Worm (Caenorhabditis elegans) whole organism, L1 larva: Measurements from ENCODE around the gene F46G10.4.

Source experiments
- C04F5.9 ChIP-seq: sonication (generic microtip); optimal IDR thresholded peaks from 2 replicates; lab custom pipeline; 2016; ENCODE audit warnings: missing genetic modification characterization, missing compliant biosample characterization
- C16A3.4 ChIP-seq: fragments of 150-350 bp; optimal IDR thresholded peaks from 2 replicates; lab custom pipeline; 2014; ENCODE audit warnings: missing biosample characterization, missing genetic modification characterization
- C34B4.2 ChIP-seq: sonication (generic microtip); optimal IDR thresholded peaks from 2 replicates; lab custom pipeline; 2017; ENCODE audit warnings: mild to moderate bottlenecking, missing genetic modification characterization, missing compliant biosample characterization
- Y116A8C.19 ChIP-seq: sonication (generic microtip); optimal IDR thresholded peaks from 2 replicates; lab custom pipeline; 2016; ENCODE audit warnings: missing compliant biosample characterization, missing genetic modification characterization, borderline replicate concordance
- aha-1 ChIP-seq: fragments of 150-350 bp; optimal IDR thresholded peaks from 2 replicates; lab custom pipeline; 2014; ENCODE audit warnings: missing biosample characterization, missing genetic modification characterization
- aly-2 ChIP-seq: fragments of 150-350 bp; optimal IDR thresholded peaks from 2 replicates; lab custom pipeline; 2014; ENCODE audit warnings: missing biosample characterization, missing genetic modification characterization
- blmp-1 ChIP-seq: fragments of 150-350 bp; optimal IDR thresholded peaks from 2 replicates; lab custom pipeline; 2014; ENCODE audit warnings: missing biosample characterization, missing genetic modification characterization
- ceh-82 ChIP-seq, 3 experiments: fragments of 150-350 bp in 1 of 3; sonication (generic microtip) in 2 of 3; optimal IDR thresholded peaks; 2 replicates each; lab custom pipeline; 2014 to 2017; ENCODE audit warnings: missing biosample characterization in 3 of 3, missing genetic modification characterization in 3 of 3
- ceh-90 ChIP-seq: sonication (generic microtip); optimal IDR thresholded peaks from 2 replicates; lab custom pipeline; 2016; ENCODE audit warnings: missing genetic modification characterization, missing compliant biosample characterization
- dpl-1 ChIP-seq, 3 experiments: fragments of 150-350 bp in 2 of 3; sonication (generic microtip) in 1 of 3; optimal IDR thresholded peaks; 2 replicates each; lab custom pipeline; 2014 to 2017; ENCODE audit warnings: missing biosample characterization in 3 of 3, missing genetic modification characterization in 3 of 3, missing genetic modification reagents in 3 of 3
- efl-1 ChIP-seq, 4 experiments: fragments of 150-350 bp; optimal IDR thresholded peaks in 3 of 4; peaks in 1 of 4; 1 replicate in 1 of 4; 2 replicates in 3 of 4; lab custom pipeline; 2014; ENCODE audit warnings: missing biosample characterization in 2 of 4, missing genetic modification characterization in 2 of 4, missing genetic modification reagents in 2 of 4
- efl-3 ChIP-seq: fragments of 200-800 bp; sonication (Bioruptor generic); optimal IDR thresholded peaks from 2 replicates; lab custom pipeline; 2018; ENCODE audit warnings: mild to moderate bottlenecking, missing genetic modification characterization, missing compliant biosample characterization
- egl-13 ChIP-seq: sonication (generic microtip); optimal IDR thresholded peaks from 2 replicates; lab custom pipeline; 2016; ENCODE audit warnings: missing genotype, missing genetic modification reagents, missing genetic modification characterization, missing compliant biosample characterization
- egl-27 ChIP-seq, 2 experiments: fragments of 150-350 bp in 1 of 2; sonication (generic microtip); optimal IDR thresholded peaks; 3 replicates each; lab custom pipeline; 2017 to 2018; ENCODE audit warnings: missing biosample characterization in 2 of 2, missing genetic modification characterization in 2 of 2, missing genetic modification reagents in 2 of 2
- elt-3 ChIP-seq, 6 experiments: fragments of 150-350 bp in 1 of 6; sonication (generic microtip); optimal IDR thresholded peaks; 2 replicates each; lab custom pipeline; 2017 to 2018; ENCODE audit warnings: missing biosample characterization in 6 of 6, missing genetic modification characterization in 6 of 6, inconsistent platforms in 1 of 6
- ets-5 ChIP-seq: fragments of 200-800 bp; sonication (Bioruptor generic); IDR thresholded peaks from 2 replicates; pipeline ENCODE4 v1.3.6; 2022; ENCODE audit warnings: missing genetic modification characterization, missing compliant biosample characterization
- fkh-10 ChIP-seq: sonication (generic microtip); optimal IDR thresholded peaks from 2 replicates; lab custom pipeline; 2017; ENCODE audit warnings: missing biosample characterization, missing genetic modification reagents, missing genetic modification characterization
- fkh-8 ChIP-seq: sonication (generic microtip); optimal IDR thresholded peaks from 2 replicates; lab custom pipeline; 2016; ENCODE audit warnings: mild to moderate bottlenecking, missing genetic modification characterization, missing compliant biosample characterization
- grh-1 ChIP-seq: fragments of 200-800 bp; sonication (Bioruptor generic); IDR thresholded peaks from 2 replicates; pipeline ENCODE4 v1.3.6; 2022; ENCODE audit warnings: missing genetic modification reagents, missing genetic modification characterization, missing compliant biosample characterization
- hpl-2 ChIP-seq: fragments of 150-350 bp; optimal IDR thresholded peaks from 2 replicates; lab custom pipeline; 2014; ENCODE audit warnings: missing biosample characterization, missing genetic modification reagents, missing genetic modification characterization
- irx-1 ChIP-seq: sonication (generic microtip); optimal IDR thresholded peaks from 2 replicates; lab custom pipeline; 2016; ENCODE audit warnings: missing genetic modification characterization, missing compliant biosample characterization
- jun-1 ChIP-seq: fragments of 150-350 bp; optimal IDR thresholded peaks from 2 replicates; lab custom pipeline; 2014; ENCODE audit warnings: missing biosample characterization, missing genetic modification reagents, missing genetic modification characterization
- lin-13 ChIP-seq: fragments of 150-350 bp; optimal IDR thresholded peaks from 2 replicates; lab custom pipeline; 2014; ENCODE audit warnings: missing biosample characterization, missing genetic modification reagents, missing genetic modification characterization
- lin-14 ChIP-seq: fragments of 200-800 bp; sonication (Bioruptor generic); optimal IDR thresholded peaks from 2 replicates; lab custom pipeline; 2018; ENCODE audit warnings: mild to moderate bottlenecking, missing genetic modification characterization, moderate library complexity, missing compliant biosample characterization
- lin-15B ChIP-seq: fragments of 150-350 bp; sonication (generic microtip); optimal IDR thresholded peaks from 3 replicates; lab custom pipeline; 2014; ENCODE audit warnings: missing biosample characterization, missing genetic modification characterization
- lir-3 ChIP-seq: sonication (generic microtip); optimal IDR thresholded peaks from 2 replicates; lab custom pipeline; 2016; ENCODE audit warnings: mild to moderate bottlenecking, missing genetic modification characterization, moderate library complexity, missing compliant biosample characterization; ENCODE audit not compliant: poor library complexity
- lsy-2 ChIP-seq, 2 experiments: fragments of 150-350 bp; optimal IDR thresholded peaks; 2 replicates each; lab custom pipeline; 2014; ENCODE audit warnings: missing biosample characterization in 2 of 2, missing genetic modification characterization in 2 of 2
- mab-9 ChIP-seq: fragments of 200-800 bp; sonication (Bioruptor generic); IDR thresholded peaks from 2 replicates; pipeline ENCODE4 v1.3.6; 2022; ENCODE audit warnings: missing genetic modification reagents, missing genetic modification characterization, missing compliant biosample characterization
- mdl-1 ChIP-seq, 2 experiments: fragments of 150-350 bp; optimal IDR thresholded peaks; 2 replicates each; lab custom pipeline; 2014 to 2017; ENCODE audit warnings: missing biosample characterization in 2 of 2, missing genetic modification characterization in 2 of 2, inconsistent platforms in 1 of 2
- mef-2 ChIP-seq: fragments of 150-350 bp; optimal IDR thresholded peaks from 2 replicates; lab custom pipeline; 2014; ENCODE audit warnings: missing biosample characterization, missing genetic modification characterization
- nhr-11 ChIP-seq: fragments of 150-350 bp; optimal IDR thresholded peaks from 2 replicates; lab custom pipeline; 2014; ENCODE audit warnings: missing biosample characterization, missing genetic modification characterization
- nhr-12 ChIP-seq: sonication (generic microtip); optimal IDR thresholded peaks from 2 replicates; lab custom pipeline; 2017; ENCODE audit warnings: missing biosample characterization, missing genetic modification characterization
- nhr-20 ChIP-seq: sonication (generic microtip); optimal IDR thresholded peaks from 2 replicates; lab custom pipeline; 2016; ENCODE audit warnings: mild to moderate bottlenecking, missing genetic modification characterization, missing compliant biosample characterization
- nhr-28 ChIP-seq: fragments of 150-350 bp; optimal IDR thresholded peaks from 2 replicates; lab custom pipeline; 2014; ENCODE audit warnings: missing biosample characterization, missing genetic modification characterization
- nhr-71 ChIP-seq: sonication (generic microtip); optimal IDR thresholded peaks from 2 replicates; lab custom pipeline; 2016; ENCODE audit warnings: mild to moderate bottlenecking, missing genetic modification characterization, moderate library complexity, missing compliant biosample characterization
- nhr-76 ChIP-seq: sonication (generic microtip); optimal IDR thresholded peaks from 2 replicates; lab custom pipeline; 2017; ENCODE audit warnings: missing biosample characterization, missing genetic modification characterization
- nhr-77 ChIP-seq: fragments of 150-350 bp; optimal IDR thresholded peaks from 2 replicates; lab custom pipeline; 2014; ENCODE audit warnings: missing biosample characterization, missing genetic modification characterization
- nhr-85 ChIP-seq: sonication (generic microtip); peaks from one replicate; lab custom pipeline; 2016; ENCODE audit warnings: missing genetic modification characterization, inconsistent platforms, missing compliant biosample characterization
- nhr-90 ChIP-seq: sonication (generic microtip); optimal IDR thresholded peaks from 2 replicates; lab custom pipeline; 2016; ENCODE audit warnings: mild to moderate bottlenecking, missing genetic modification characterization, missing compliant biosample characterization; ENCODE audit not compliant: poor library complexity
- rnt-1 ChIP-seq: sonication (generic microtip); optimal IDR thresholded peaks from 2 replicates; lab custom pipeline; 2016; ENCODE audit warnings: mild to moderate bottlenecking, missing genetic modification characterization, moderate library complexity, missing compliant biosample characterization
- snpc-4 ChIP-seq: fragments of 150-350 bp; optimal IDR thresholded peaks from 2 replicates; lab custom pipeline; 2014; ENCODE audit warnings: missing biosample characterization, missing genetic modification characterization
- sox-4 ChIP-seq: sonication (generic microtip); optimal IDR thresholded peaks from 2 replicates; lab custom pipeline; 2016; ENCODE audit warnings: missing genetic modification characterization, missing compliant biosample characterization
- sptf-1 ChIP-seq: fragments of 150-350 bp; optimal IDR thresholded peaks from 2 replicates; lab custom pipeline; 2014; ENCODE audit warnings: missing biosample characterization, missing genetic modification characterization
- sup-37 ChIP-seq: fragments of 200-800 bp; sonication (Bioruptor generic); optimal IDR thresholded peaks from 2 replicates; lab custom pipeline; 2018; ENCODE audit warnings: mild to moderate bottlenecking, missing genetic modification characterization, missing compliant biosample characterization
- swsn-7 ChIP-seq: sonication (generic microtip); optimal IDR thresholded peaks from 2 replicates; lab custom pipeline; 2016; ENCODE audit warnings: missing genetic modification characterization, missing compliant biosample characterization
- tbx-2 ChIP-seq: sonication (generic microtip); optimal IDR thresholded peaks from 2 replicates; lab custom pipeline; 2016; ENCODE audit warnings: missing genetic modification characterization, missing compliant biosample characterization
- unc-130 ChIP-seq: fragments of 150-350 bp; optimal IDR thresholded peaks from 2 replicates; lab custom pipeline; 2017; ENCODE audit warnings: missing biosample characterization, missing genetic modification characterization, inconsistent platforms
- unc-30 ChIP-seq: sonication (generic microtip); optimal IDR thresholded peaks from 2 replicates; lab custom pipeline; 2017; ENCODE audit warnings: missing biosample characterization, missing genetic modification characterization
- unc-62 ChIP-seq: fragments of 150-350 bp; optimal IDR thresholded peaks from 2 replicates; lab custom pipeline; 2014; ENCODE audit warnings: missing biosample characterization, missing genetic modification reagents, missing genetic modification characterization
- unc-86 ChIP-seq: sonication (generic microtip); optimal IDR thresholded peaks from 2 replicates; lab custom pipeline; 2016; ENCODE audit warnings: missing genetic modification characterization, missing compliant biosample characterization
- vab-15 ChIP-seq: sonication (generic microtip); optimal IDR thresholded peaks from 2 replicates; lab custom pipeline; 2017; ENCODE audit warnings: missing genotype, mild to moderate bottlenecking, missing genetic modification characterization, missing compliant biosample characterization
- zag-1 ChIP-seq: fragments of 150-350 bp; optimal IDR thresholded peaks from 2 replicates; lab custom pipeline; 2014; ENCODE audit warnings: missing biosample characterization, missing genetic modification characterization
- zip-4 ChIP-seq: fragments of 200-800 bp; sonication (Bioruptor generic); optimal IDR thresholded peaks from 2 replicates; lab custom pipeline; 2018; ENCODE audit warnings: mild to moderate bottlenecking, missing genetic modification characterization, moderate library complexity, missing compliant biosample characterization

The F46G10.4 gene

DNA sequence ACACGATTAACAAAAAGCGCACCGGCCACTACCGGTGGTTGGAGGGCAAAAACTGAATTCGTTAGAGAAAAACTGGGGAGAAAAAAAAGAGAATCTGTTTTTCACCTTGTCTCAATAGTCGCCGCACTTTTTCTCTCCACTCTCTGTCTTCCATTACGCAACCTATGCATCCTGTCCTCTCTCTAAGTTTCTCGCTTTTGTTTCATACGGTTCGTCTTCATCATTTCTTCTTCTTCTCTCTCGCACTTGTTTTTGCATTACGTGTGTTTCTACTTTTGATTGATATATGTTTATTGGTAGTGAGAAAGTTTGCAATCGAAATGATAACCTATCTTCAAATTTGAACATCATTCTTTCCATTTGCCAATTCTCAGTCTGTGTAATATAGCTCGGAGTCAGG is 13.3 kb upstream of the F46G10.4 start:
- no peak for TF ChIP-seq efl-3 (GFP tag; lab: Kevin White, UChicago)
- TF ChIP-seq swsn-7 (tag; lab: Kevin White, UChicago), result peak; percentile 42
- TF ChIP-seq unc-86, result no peak
- TF ChIP-seq irx-1 (tag; lab: Kevin White, UChicago), result no peak
- no peak for TF ChIP-seq jun-1
- no peak for TF ChIP-seq nhr-76
- TF ChIP-seq unc-130 (tag; lab: Kevin White, UChicago), result no peak
- 0 out of 2 replicates have a peak, but pooled peaks have one; percentile 14 for TF ChIP-seq grh-1
- TF ChIP-seq ceh-90 (tag; lab: Kevin White, UChicago), result no peak
- no peak for TF ChIP-seq unc-30 (tag; lab: Kevin White, UChicago)
- TF ChIP-seq nhr-85 (tag; lab: Kevin White, UChicago), result peak; percentile 94
- TF ChIP-seq nhr-71 (tag; lab: Kevin White, UChicago), result peak; percentile 79
- TF ChIP-seq rnt-1 (tag; lab: Kevin White, UChicago), result peak; percentile 55
- TF ChIP-seq sptf-1 (tag; lab: Kevin White, UChicago), result no peak
- peak; percentile 36 for TF ChIP-seq vab-15 (tag; lab: Kevin White, UChicago)
- TF ChIP-seq nhr-11 (tag; lab: Kevin White, UChicago), result no peak
- no peak for TF ChIP-seq efl-1 (optimal IDR thresholded peaks at IDR 0.05; lab: Kevin White, UChicago)
- no peak for TF ChIP-seq efl-1 (GFP tag; optimal IDR thresholded peaks at IDR 0.05 in 1 of 2; lab: Kevin White, UChicago)
- TF ChIP-seq mab-9 (GFP tag; lab: Robert Waterston, UW), result no peak
- no peak for TF ChIP-seq hpl-2 (GFP tag; lab: Kevin White, UChicago)
- TF ChIP-seq Y116A8C.19 (tag; lab: Kevin White, UChicago), result no peak
- TF ChIP-seq sox-4 (tag; lab: Kevin White, UChicago), result no peak
- peak; percentile 30 for TF ChIP-seq lin-13 (GFP tag; lab: Kevin White, UChicago)
- TF ChIP-seq nhr-20 (tag; lab: Kevin White, UChicago), result peak; percentile 68
- no peak for TF ChIP-seq C04F5.9 (tag; lab: Kevin White, UChicago)
- no peak for TF ChIP-seq egl-27 (tag; optimal IDR thresholded peaks at IDR 0.05; lab: Kevin White, UChicago)
- TF ChIP-seq C34B4.2, result no peak
- TF ChIP-seq unc-62, result no peak
- TF ChIP-seq nhr-28, result no peak
- no peak for TF ChIP-seq egl-13 (tag; lab: Kevin White, UChicago)
- no peak for TF ChIP-seq nhr-90 (tag; lab: Kevin White, UChicago)
- no peak for TF ChIP-seq ets-5
- TF ChIP-seq nhr-77 (tag; lab: Kevin White, UChicago), result no peak
- peak in 5 of 6 experiments; percentile 57 to 90 (median 77) for TF ChIP-seq elt-3 (tag; optimal IDR thresholded peaks at IDR 0.05; lab: Kevin White, UChicago)
- no peak for TF ChIP-seq snpc-4 (tag; lab: Kevin White, UChicago)
- TF ChIP-seq aha-1, result no peak
- TF ChIP-seq lin-15B, result no peak
- peak; percentile 96 for TF ChIP-seq blmp-1 (tag; lab: Kevin White, UChicago)
- no peak for TF ChIP-seq aly-2
- TF ChIP-seq lsy-2 (tag; optimal IDR thresholded peaks at IDR 0.05; lab: Kevin White, UChicago), result peak; percentile 25 to 59
- no peak for TF ChIP-seq zip-4 (GFP tag; lab: Kevin White, UChicago)
- no peak for TF ChIP-seq fkh-8 (tag; lab: Kevin White, UChicago)
- TF ChIP-seq fkh-10 (GFP tag; lab: Kevin White, UChicago), result no peak
- no peak for TF ChIP-seq mef-2
- TF ChIP-seq sup-37 (GFP tag; lab: Kevin White, UChicago), result no peak
- no peak for TF ChIP-seq nhr-12 (tag; lab: Kevin White, UChicago)
- peak; percentile 75 for TF ChIP-seq lin-14 (GFP tag; lab: Kevin White, UChicago)
- peak; percentile 55 for TF ChIP-seq C16A3.4 (tag; lab: Kevin White, UChicago)
- no peak for TF ChIP-seq ceh-82 (tag; optimal IDR thresholded peaks at IDR 0.05; lab: Kevin White, UChicago)
- TF ChIP-seq dpl-1 (GFP tag; optimal IDR thresholded peaks at IDR 0.05; lab: Kevin White, UChicago), result peak in 1 of 3 experiments; percentile 23
- no peak for TF ChIP-seq zag-1
- TF ChIP-seq tbx-2 (tag; lab: Kevin White, UChicago), result peak; percentile 23
- no peak for TF ChIP-seq mdl-1 (tag; optimal IDR thresholded peaks at IDR 0.05; lab: Kevin White, UChicago)
- no peak for TF ChIP-seq lir-3 (tag; lab: Kevin White, UChicago)
